Worm (Caenorhabditis elegans): ENCODE data around the gene K04A8.1.

K04A8.1 gene

DNA sequence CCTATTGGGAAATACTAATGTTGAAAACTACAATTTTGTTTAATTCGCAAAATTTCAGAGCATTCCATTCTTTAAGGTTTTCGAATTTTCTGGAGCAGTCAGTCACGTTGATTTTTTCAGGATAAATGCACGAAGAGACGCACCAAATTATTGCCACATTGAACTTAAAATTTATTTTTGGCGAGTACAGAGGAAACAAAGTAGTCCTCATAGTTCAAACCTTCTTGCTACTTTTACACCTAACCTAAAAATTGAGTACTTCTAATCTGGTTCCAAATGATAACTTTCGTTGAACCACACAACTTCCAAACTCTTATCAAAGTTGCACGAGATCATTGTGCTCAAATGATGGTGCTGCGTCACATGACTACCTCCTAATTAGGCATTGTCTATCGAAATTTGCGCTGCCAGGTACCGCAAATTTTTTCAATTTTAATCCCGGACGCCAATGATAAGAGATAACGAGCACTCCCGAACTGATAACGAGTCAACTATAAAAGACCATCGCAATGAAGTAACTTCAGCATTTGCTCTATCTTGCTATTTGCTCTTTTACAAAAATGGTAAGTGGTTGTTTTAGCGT is 48.1 kb downstream of the K04A8.1 start, which contains the start of gene cpr-4 (continued):
- 0 out of 2 replicates have a peak, but pooled peaks have one; percentile 39 for TF ChIP-seq pha-4 (GFP tag; IDR thresholded peaks at IDR 0.05)
- no peak for TF ChIP-seq pha-4 (tag; optimal IDR thresholded peaks at IDR 0.05)
- TF ChIP-seq set-16 (GFP tag; IDR thresholded peaks at IDR 0.05): no peak
- TF ChIP-seq ctbp-1 (GFP tag; IDR thresholded peaks at IDR 0.05): no peak
- TF ChIP-seq zfp-2 (tag; optimal IDR thresholded peaks at IDR 0.05): no peak
- TF ChIP-seq unc-39 (tag; optimal IDR thresholded peaks at IDR 0.05): no peak
- no peak for TF ChIP-seq nhr-237 (tag; optimal IDR thresholded peaks at IDR 0.05)
- no peak for TF ChIP-seq nhr-42 (GFP tag; IDR thresholded peaks at IDR 0.05)
- TF ChIP-seq nhr-28 (tag; optimal IDR thresholded peaks at IDR 0.05): peak; percentile 95
- TF ChIP-seq nhr-102 (tag; optimal IDR thresholded peaks at IDR 0.05): peak; percentile 74
- no peak for TF ChIP-seq Y5F2A.4 (GFP tag; optimal IDR thresholded peaks at IDR 0.05)
- no peak for TF ChIP-seq gei-8 (GFP tag; optimal IDR thresholded peaks at IDR 0.05)
- no peak for TF ChIP-seq nhr-25 (tag; optimal IDR thresholded peaks at IDR 0.05; ENCODE audit: borderline replicate concordance, insufficient read depth)
- TF ChIP-seq hmg-1.1 (GFP tag; IDR thresholded peaks at IDR 0.05): no peak
- TF ChIP-seq egl-43 (GFP tag; IDR thresholded peaks at IDR 0.05): no peak
- TF ChIP-seq ceh-32 (tag; optimal IDR thresholded peaks at IDR 0.05; ENCODE audit: poor library complexity): no peak
- TF ChIP-seq fos-1 (tag; optimal IDR thresholded peaks at IDR 0.05): peak; percentile 8
- no peak for TF ChIP-seq daf-12 (tag; optimal IDR thresholded peaks at IDR 0.05)
- peak; percentile 38 for TF ChIP-seq mes-2 (tag; optimal IDR thresholded peaks at IDR 0.05; ENCODE audit: poor library complexity, severe bottlenecking)
- no peak for TF ChIP-seq dmd-8 (GFP tag; IDR thresholded peaks at IDR 0.05)
- TF ChIP-seq T20F7.1 (GFP tag; optimal IDR thresholded peaks at IDR 0.05): peak; percentile 48
- peak; percentile 95 for TF ChIP-seq dve-1 (tag; optimal IDR thresholded peaks at IDR 0.05; ENCODE audit: insufficient read depth)
- no peak for TF ChIP-seq zfp-3 (GFP tag; conservative IDR thresholded peaks at IDR 0.05)
- no peak for TF ChIP-seq ZK546.5 (tag; optimal IDR thresholded peaks at IDR 0.05)
- no peak for TF ChIP-seq madf-5 (GFP tag; IDR thresholded peaks at IDR 0.05)
- no peak for TF ChIP-seq aha-1 (tag)
- no peak for TF ChIP-seq sdz-12 (GFP tag; optimal IDR thresholded peaks at IDR 0.05)
- TF ChIP-seq hlh-11 (tag; optimal IDR thresholded peaks at IDR 0.05): peak; percentile 88
- TF ChIP-seq R02D3.7 (tag; optimal IDR thresholded peaks at IDR 0.05): no peak
- no peak for TF ChIP-seq unc-130 (GFP tag; optimal IDR thresholded peaks at IDR 0.05)
- TF ChIP-seq ceh-44 (GFP tag; IDR thresholded peaks at IDR 0.05): no peak
- TF ChIP-seq lsy-2 (tag; optimal IDR thresholded peaks at IDR 0.05): no peak
- TF ChIP-seq F26F4.8 (GFP tag; conservative IDR thresholded peaks at IDR 0.05): no peak
- no peak for TF ChIP-seq snpc-4 (tag; optimal IDR thresholded peaks at IDR 0.05)
- TF ChIP-seq mdt-29 (GFP tag; IDR thresholded peaks at IDR 0.05): no peak
- no peak for TF ChIP-seq nhr-76 (tag; optimal IDR thresholded peaks at IDR 0.05)
- 0 out of 2 replicates have a peak, but pooled peaks have one; percentile 11 for TF ChIP-seq dmd-9 (GFP tag; IDR thresholded peaks at IDR 0.05)
- TF ChIP-seq jun-1 (tag; optimal IDR thresholded peaks at IDR 0.05): peak; percentile 27
- TF ChIP-seq ceh-28 (tag; optimal IDR thresholded peaks at IDR 0.05): no peak
- peak; percentile 64; the same call in 1 of the 2 replicates for TF ChIP-seq saeg-2 (GFP tag; IDR thresholded peaks at IDR 0.05)
- no peak for TF ChIP-seq arid-1 (GFP tag; conservative IDR thresholded peaks at IDR 0.05)
- TF ChIP-seq zip-2 (tag; optimal IDR thresholded peaks at IDR 0.05): no peak
- TF ChIP-seq spr-1 (tag; optimal IDR thresholded peaks at IDR 0.05): no peak
- no peak for TF ChIP-seq ces-1 (GFP tag; optimal IDR thresholded peaks at IDR 0.05)
- peak in 1 of 2 experiments; percentile 50 for TF ChIP-seq daf-16 (GFP tag; optimal IDR thresholded peaks at IDR 0.05)
- peak; percentile 88 for TF ChIP-seq daf-16 (tag; optimal IDR thresholded peaks at IDR 0.05)
- TF ChIP-seq dpl-1 (GFP tag; optimal IDR thresholded peaks at IDR 0.05): no peak
- TF ChIP-seq zip-11 (GFP tag; IDR thresholded peaks at IDR 0.05): no peak
- TF ChIP-seq nhr-10 (tag; optimal IDR thresholded peaks at IDR 0.05): no peak
- no peak for TF ChIP-seq F37D6.2 (tag; optimal IDR thresholded peaks at IDR 0.05)
- TF ChIP-seq duxl-1 (tag; optimal IDR thresholded peaks at IDR 0.05; ENCODE audit: poor library complexity): no peak
